Fruit fly (Drosophila melanogaster) whole organism: ENCODE data around the gene Ppox.

Source experiments
- CG8478 ChIP-seq: fragments of >200 bp; optimal IDR thresholded peaks from 2 replicates; lab custom pipeline; 2018; ENCODE audit warnings: inconsistent platforms
- Dll ChIP-seq: fragments of >200 bp; optimal IDR thresholded peaks from 2 replicates; lab custom pipeline; 2017
- EcR ChIP-seq, 2 experiments: fragments of >200 bp; optimal IDR thresholded peaks; 2 replicates each; lab custom pipeline; 2017; ENCODE audit warnings: missing biosample characterization in 2 of 2, missing genetic modification characterization in 2 of 2, missing genetic modification reagents in 2 of 2
- pan ChIP-seq: fragments of >200 bp; optimal IDR thresholded peaks from 2 replicates; lab custom pipeline; 2017
- usp ChIP-seq: fragments of >200 bp; optimal IDR thresholded peaks from 2 replicates; lab custom pipeline; 2017; ENCODE audit warnings: missing biosample characterization, missing genetic modification characterization, mixed read lengths

DNA sequence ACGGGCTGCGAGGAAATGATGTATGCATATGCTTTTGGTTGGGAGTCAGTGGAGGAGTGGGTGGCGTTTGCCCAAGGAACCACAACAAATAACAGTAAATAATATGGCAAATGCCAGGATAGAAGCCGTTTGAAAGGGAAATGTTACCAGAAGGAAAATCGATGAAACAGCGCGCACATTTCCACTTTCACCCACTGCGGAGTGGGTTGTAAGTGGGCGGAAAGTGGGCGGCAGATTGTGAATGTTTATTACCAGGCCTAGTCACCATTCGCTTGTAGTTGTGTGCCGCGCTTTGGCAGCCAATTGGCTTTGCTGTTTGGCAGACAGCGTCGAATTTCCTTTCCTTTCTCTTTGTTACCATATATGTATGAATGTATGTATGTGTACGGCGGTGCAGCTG is 10.0 kb upstream of the Ppox start:
- TF ChIP-seq EcR (GFP tag; optimal IDR thresholded peaks at IDR 0.05; lab: Kevin White, UChicago) (no peak), CG8478 (lab: Kevin White, UChicago) (no peak), Dll (no peak), usp (GFP tag; lab: Kevin White, UChicago) (no peak), pan (lab: Kevin White, UChicago) (no peak)
